Fruit fly (Drosophila melanogaster) whole organism, embryonic: ENCODE data around the gene CG10752.

ENCODE experiments used
- CG10366 ChIP-seq: fragments of 200-800 bp; sonication (Bioruptor generic); IDR thresholded peaks from 2 replicates; pipeline ENCODE4 v1.3.6; 2022; ENCODE audit warnings: missing biosample characterization, missing genetic modification characterization
- CG10979 ChIP-seq: fragments of 200-800 bp; sonication (Bioruptor generic); optimal IDR thresholded peaks from 2 replicates; lab custom pipeline; 2018; ENCODE audit warnings: missing biosample characterization, mild to moderate bottlenecking, missing genetic modification characterization, moderate library complexity
- CG11093 ChIP-seq: fragments of 200-800 bp; sonication (Bioruptor generic); IDR thresholded peaks from 3 replicates; pipeline ENCODE4 v1.3.6; 2022; ENCODE audit warnings: missing biosample characterization, missing genetic modification characterization
- CG11398 ChIP-seq: fragments of 200-800 bp; sonication (Bioruptor generic); optimal IDR thresholded peaks from 2 replicates; lab custom pipeline; 2016; ENCODE audit warnings: missing biosample characterization, missing genetic modification characterization
- CG12155 ChIP-seq: fragments of 200-800 bp; sonication (Bioruptor generic); optimal IDR thresholded peaks from 3 replicates; lab custom pipeline; 2016; ENCODE audit warnings: missing biosample characterization, missing genetic modification characterization
- CG3065 ChIP-seq: fragments of 200-800 bp; sonication (Bioruptor generic); optimal IDR thresholded peaks from 2 replicates; lab custom pipeline; 2016; ENCODE audit warnings: missing biosample characterization, missing genetic modification characterization
- CG31365 ChIP-seq: fragments of 200-800 bp; sonication (Bioruptor generic); optimal IDR thresholded peaks from 2 replicates; lab custom pipeline; 2018; ENCODE audit warnings: missing biosample characterization, mild to moderate bottlenecking, missing genetic modification characterization
- CG42726 ChIP-seq: fragments of 200-800 bp; sonication (Bioruptor generic); IDR thresholded peaks from 2 replicates; pipeline ENCODE4 v1.3.6; 2022; ENCODE audit warnings: missing biosample characterization, missing genetic modification characterization; ENCODE audit not compliant: partially characterized antibody
- CG43689 ChIP-seq: fragments of 200-800 bp; sonication (Bioruptor generic); IDR thresholded peaks from 2 replicates; pipeline ENCODE4 v1.3.6; 2022; ENCODE audit warnings: missing biosample characterization, missing genetic modification characterization
- CG6272 ChIP-seq: fragments of 200-800 bp; sonication (Bioruptor generic); IDR thresholded peaks from 2 replicates; pipeline ENCODE4 v1.3.6; 2022; ENCODE audit warnings: missing biosample characterization, missing genetic modification characterization
- CG6765 ChIP-seq: fragments of 200-800 bp; sonication (Bioruptor generic); optimal IDR thresholded peaks from 3 replicates; lab custom pipeline; 2017; ENCODE audit warnings: missing biosample characterization, mild to moderate bottlenecking, missing genetic modification characterization
- CG8290 ChIP-seq, 3 experiments: fragments of 200-800 bp; sonication (Bioruptor generic); optimal IDR thresholded peaks; 2 replicates each; lab custom pipeline; 2016 to 2019; ENCODE audit warnings: missing biosample characterization in 3 of 3, missing genetic modification characterization in 3 of 3, mild to moderate bottlenecking in 2 of 3, moderate library complexity in 1 of 3
- CG8924 ChIP-seq: fragments of 200-800 bp; optimal IDR thresholded peaks from 3 replicates; lab custom pipeline; 2019; ENCODE audit warnings: missing biosample characterization, mild to moderate bottlenecking, missing genetic modification characterization, moderate library complexity
- CG9215 ChIP-seq: fragments of 200-800 bp; sonication (Bioruptor generic); IDR thresholded peaks from 2 replicates; pipeline ENCODE4 v1.3.6; 2022; ENCODE audit warnings: missing biosample characterization, missing genetic modification characterization
- CG9727 ChIP-seq: fragments of 200-800 bp; sonication (Bioruptor generic); optimal IDR thresholded peaks from 3 replicates; lab custom pipeline; 2017; ENCODE audit warnings: missing biosample characterization, mild to moderate bottlenecking, missing genetic modification characterization
- CHES-1-like ChIP-seq: fragments of 200-800 bp; sonication (Bioruptor generic); optimal IDR thresholded peaks from 2 replicates; lab custom pipeline; 2016; ENCODE audit warnings: missing biosample characterization, missing genetic modification characterization
- Dek ChIP-seq: fragments of 200-800 bp; sonication (Bioruptor generic); optimal IDR thresholded peaks from 3 replicates; lab custom pipeline; 2019; ENCODE audit warnings: missing biosample characterization, mild to moderate bottlenecking, missing genetic modification characterization, moderate library complexity
- HLHmδ ChIP-seq: fragments of 200-800 bp; sonication (Bioruptor generic); optimal IDR thresholded peaks from 2 replicates; lab custom pipeline; 2018; ENCODE audit warnings: missing biosample characterization, mild to moderate bottlenecking, missing genetic modification characterization, moderate library complexity
- Hand ChIP-seq: fragments of 200-800 bp; sonication (Bioruptor generic); optimal IDR thresholded peaks from 2 replicates; lab custom pipeline; 2017; ENCODE audit warnings: mild to moderate bottlenecking, missing biosample characterization, missing genetic modification reagents, missing genetic modification characterization
- Lim3 ChIP-seq: fragments of 200-800 bp; sonication (Bioruptor generic); IDR thresholded peaks from 2 replicates; pipeline ENCODE4 v1.3.6; 2022; ENCODE audit warnings: missing biosample characterization, missing genetic modification characterization
- NK7.1 ChIP-seq: fragments of 200-800 bp; sonication (Bioruptor generic); optimal IDR thresholded peaks from 3 replicates; lab custom pipeline; 2016; ENCODE audit warnings: missing biosample characterization, missing genetic modification characterization
- Oli ChIP-seq: fragments of 200-800 bp; sonication (Bioruptor generic); optimal IDR thresholded peaks from 2 replicates; lab custom pipeline; 2018; ENCODE audit warnings: missing biosample characterization, mild to moderate bottlenecking, missing genetic modification characterization, moderate library complexity
- Sin3A ChIP-seq: fragments of >200 bp; optimal IDR thresholded peaks from 2 replicates; lab custom pipeline; 2018
- Usf ChIP-seq: fragments of 200-800 bp; sonication (Bioruptor generic); optimal IDR thresholded peaks from 2 replicates; lab custom pipeline; 2017; ENCODE audit warnings: missing genotype, missing biosample characterization, missing genetic modification characterization
- amos ChIP-seq: fragments of 200-800 bp; sonication (Bioruptor generic); IDR thresholded peaks from 2 replicates; pipeline ENCODE4 v1.3.6; 2022; ENCODE audit warnings: missing biosample characterization, missing genetic modification characterization; ENCODE audit not compliant: partially characterized antibody
- aop ChIP-seq: fragments of 200-800 bp; sonication (Bioruptor generic); IDR thresholded peaks from 2 replicates; pipeline ENCODE4 v1.3.6; 2022; ENCODE audit warnings: missing biosample characterization, missing genetic modification characterization
- ara ChIP-seq: fragments of 200-800 bp; sonication (Bioruptor generic); IDR thresholded peaks from 2 replicates; pipeline ENCODE4 v1.3.6; 2022; ENCODE audit warnings: missing biosample characterization, missing genetic modification characterization
- ato ChIP-seq: fragments of 200-800 bp; sonication (Bioruptor generic); IDR thresholded peaks from 2 replicates; pipeline ENCODE4 v1.3.6; 2022; ENCODE audit warnings: missing biosample characterization, missing genetic modification characterization; ENCODE audit not compliant: partially characterized antibody
- chif ChIP-seq, 2 experiments: fragments of 200-800 bp; sonication (Bioruptor generic); optimal IDR thresholded peaks; 3 replicates each; lab custom pipeline; 2016; ENCODE audit warnings: missing biosample characterization in 2 of 2, missing genetic modification characterization in 2 of 2
- croc ChIP-seq: fragments of 200-800 bp; sonication (Bioruptor generic); conservative IDR thresholded peaks from 3 replicates; pipeline ENCODE4 v1.3.6; 2022; ENCODE audit warnings: missing biosample characterization, missing genetic modification characterization
- cwo ChIP-seq: fragments of 200-800 bp; sonication (Bioruptor generic); optimal IDR thresholded peaks from 3 replicates; lab custom pipeline; 2017; ENCODE audit warnings: missing biosample characterization, missing genetic modification characterization, mild to moderate bottlenecking, moderate library complexity, missing genetic modification reagents
- da ChIP-seq: fragments of 200-800 bp; sonication (Bioruptor generic); optimal IDR thresholded peaks from 2 replicates; lab custom pipeline; 2016; ENCODE audit warnings: missing biosample characterization, missing genetic modification characterization
- ewg ChIP-seq: fragments of 200-800 bp; sonication (Bioruptor generic); optimal IDR thresholded peaks from 3 replicates; lab custom pipeline; 2017; ENCODE audit warnings: mild to moderate bottlenecking, missing biosample characterization, missing genetic modification reagents, missing genetic modification characterization
- jigr1 ChIP-seq: fragments of 200-800 bp; sonication (Bioruptor generic); IDR thresholded peaks from 3 replicates; pipeline ENCODE4 v1.3.6; 2022; ENCODE audit warnings: missing biosample characterization, missing genetic modification characterization
- jing ChIP-seq: fragments of 200-800 bp; sonication (Bioruptor generic); optimal IDR thresholded peaks from 2 replicates; lab custom pipeline; 2018; ENCODE audit warnings: missing biosample characterization, mild to moderate bottlenecking, missing genetic modification characterization
- jumu ChIP-seq: fragments of 200-800 bp; sonication (Bioruptor generic); optimal IDR thresholded peaks from 3 replicates; lab custom pipeline; 2016; ENCODE audit warnings: missing biosample characterization, missing genetic modification characterization
- lmd ChIP-seq: fragments of 200-800 bp; sonication (Bioruptor generic); IDR thresholded peaks from 2 replicates; pipeline ENCODE4 v1.3.6; 2022; ENCODE audit warnings: missing biosample characterization, missing genetic modification characterization
- lola ChIP-seq, 3 experiments: fragments of >200 bp in 2 of 3; fragments of 200-800 bp in 1 of 3; sonication (Bioruptor generic) in 1 of 3; optimal IDR thresholded peaks; 2 replicates each; lab custom pipeline; 2017 to 2019; ENCODE audit warnings: missing biosample characterization in 3 of 3, missing genetic modification characterization in 3 of 3, mild to moderate bottlenecking in 1 of 3, moderate library complexity in 1 of 3
- luna ChIP-seq: fragments of 200-800 bp; sonication (Bioruptor generic); optimal IDR thresholded peaks from 2 replicates; lab custom pipeline; 2016; ENCODE audit warnings: missing biosample characterization, missing genetic modification characterization
- onecut ChIP-seq: fragments of 200-800 bp; sonication (Bioruptor generic); IDR thresholded peaks from 2 replicates; pipeline ENCODE4 v1.3.6; 2022; ENCODE audit warnings: missing biosample characterization, missing genetic modification characterization
- p53 ChIP-seq: fragments of 200-800 bp; sonication (Bioruptor generic); optimal IDR thresholded peaks from 2 replicates; lab custom pipeline; 2016; ENCODE audit warnings: missing biosample characterization, missing genetic modification characterization
- pho ChIP-seq: fragments of 200-800 bp; sonication (Bioruptor generic); optimal IDR thresholded peaks from 2 replicates; lab custom pipeline; 2016; ENCODE audit warnings: missing biosample characterization, missing genetic modification characterization
- ranshi ChIP-seq: fragments of 200-800 bp; sonication (Bioruptor generic); IDR thresholded peaks from 2 replicates; pipeline ENCODE4 v1.3.6; 2022; ENCODE audit warnings: missing biosample characterization, missing genetic modification characterization
- sc ChIP-seq, 3 experiments: fragments of >200 bp in 2 of 3; fragments of 200-800 bp in 1 of 3; sonication (Bioruptor generic) in 1 of 3; optimal IDR thresholded peaks; 2 replicates in 2 of 3; 3 replicates in 1 of 3; lab custom pipeline; 2017; ENCODE audit warnings: mild to moderate bottlenecking in 1 of 3, missing biosample characterization in 1 of 3, missing genetic modification characterization in 1 of 3, missing genetic modification reagents in 1 of 3
- sob ChIP-seq: fragments of 200-800 bp; sonication (Bioruptor generic); IDR thresholded peaks from 2 replicates; pipeline ENCODE4 v1.3.6; 2022; ENCODE audit warnings: missing biosample characterization, missing genetic modification characterization
- sqz ChIP-seq: fragments of 200-800 bp; sonication (Bioruptor generic); optimal IDR thresholded peaks from 3 replicates; lab custom pipeline; 2018; ENCODE audit warnings: missing biosample characterization, mild to moderate bottlenecking, missing genetic modification characterization
- trh ChIP-seq: fragments of 200-800 bp; sonication (Bioruptor generic); optimal IDR thresholded peaks from 2 replicates; lab custom pipeline; 2016; ENCODE audit warnings: missing biosample characterization, missing genetic modification characterization
- vfl ChIP-seq: fragments of 200-800 bp; sonication (Bioruptor generic); optimal IDR thresholded peaks from 2 replicates; lab custom pipeline; 2016; ENCODE audit warnings: missing biosample characterization, missing genetic modification characterization
- yki ChIP-seq: fragments of >200 bp; optimal IDR thresholded peaks from 3 replicates; lab custom pipeline; 2018

CG10752 gene

DNA sequence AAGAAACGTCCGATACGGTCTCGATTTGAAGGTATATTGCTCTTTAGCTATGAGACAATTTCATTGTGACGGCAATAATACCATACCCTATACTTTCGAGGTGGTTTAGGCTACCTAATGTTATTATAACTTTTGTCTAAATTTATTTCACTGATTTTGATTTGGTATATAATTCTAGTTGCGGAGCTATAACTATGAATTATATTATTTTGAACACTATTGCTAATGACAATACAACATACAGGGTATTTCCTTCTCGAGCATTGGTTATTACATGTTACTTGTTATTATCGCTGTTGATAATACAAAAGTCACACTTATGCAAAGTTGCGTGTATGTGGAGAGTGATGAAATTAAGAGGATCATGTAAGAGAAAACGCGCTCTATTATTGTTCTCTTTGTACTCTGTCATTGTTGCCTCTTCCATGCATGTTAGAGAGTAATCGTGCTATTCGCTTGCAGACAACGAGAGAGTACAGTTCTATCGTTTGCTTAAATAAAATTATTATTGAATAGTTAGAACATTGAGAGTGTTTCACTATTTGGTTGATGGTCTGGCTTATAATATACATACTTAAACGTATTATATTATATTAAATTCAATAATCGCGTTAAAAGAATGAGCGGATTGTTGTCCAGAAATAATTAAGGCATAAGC, 40.7 kb downstream of the CG10752 start, which contains the start of gene CG32115 (continued):
- TF ChIP-seq Dek (tag; lab: Kevin White, UChicago): peak; percentile 95
- peak; percentile 91 for TF ChIP-seq CG9727 (GFP tag; lab: Kevin White, UChicago)
- peak; percentile 68 for TF ChIP-seq CG11398 (GFP tag; lab: Kevin White, UChicago)
- no peak for TF ChIP-seq sc (optimal IDR thresholded peaks at IDR 0.05; lab: Kevin White, UChicago)
- TF ChIP-seq sc (GFP tag; optimal IDR thresholded peaks at IDR 0.05; lab: Kevin White, UChicago): peak; percentile 82
- peak; percentile 87 for TF ChIP-seq vfl
- TF ChIP-seq aop (GFP tag; lab: Robert Waterston, UW): peak; percentile 66
- peak; percentile 89 to 93 for TF ChIP-seq chif (GFP tag; optimal IDR thresholded peaks at IDR 0.05; lab: Kevin White, UChicago)
- TF ChIP-seq trh: peak; percentile 85
- TF ChIP-seq CG8290 (GFP tag; optimal IDR thresholded peaks at IDR 0.05; lab: Kevin White, UChicago): peak; percentile 71
- peak in 1 of 2 experiments; percentile 98 for TF ChIP-seq CG8290 (tag; optimal IDR thresholded peaks at IDR 0.05; lab: Kevin White, UChicago)
- TF ChIP-seq sob (GFP tag; lab: Robert Waterston, UW): peak; percentile 98
- TF ChIP-seq yki (lab: Kevin White, UChicago): no peak
- peak; percentile 89 for TF ChIP-seq croc (GFP tag; lab: Robert Waterston, UW)
- peak; percentile 93 for TF ChIP-seq CG9215 (GFP tag; lab: Robert Waterston, UW)
- peak; percentile 97 for TF ChIP-seq lmd (GFP tag; lab: Robert Waterston, UW)
- TF ChIP-seq da (GFP tag; lab: Kevin White, UChicago): peak; percentile 61
- TF ChIP-seq CG10366: peak; percentile 95
- TF ChIP-seq ato: no peak
- TF ChIP-seq Sin3A (lab: Kevin White, UChicago): no peak
- peak; percentile 81; the same call in 2 of the 3 replicates for TF ChIP-seq jigr1 (GFP tag; lab: Robert Waterston, UW)
- peak; percentile 76 for TF ChIP-seq jumu (GFP tag; lab: Kevin White, UChicago)
- TF ChIP-seq cwo: peak; percentile 93
- TF ChIP-seq CG3065 (GFP tag; lab: Kevin White, UChicago): peak; percentile 71
- TF ChIP-seq ara (GFP tag; lab: Robert Waterston, UW): peak; percentile 94
- peak; percentile 89 for TF ChIP-seq jing (GFP tag; lab: Kevin White, UChicago)
- TF ChIP-seq amos (GFP tag; lab: Robert Waterston, UW): no peak
- peak; percentile 82 for TF ChIP-seq Hand
- TF ChIP-seq CG8924: peak; percentile 95
- peak; percentile 87 for TF ChIP-seq CHES-1-like
- TF ChIP-seq sqz (GFP tag; lab: Kevin White, UChicago): no peak
- no peak for TF ChIP-seq CG10979 (tag; lab: Kevin White, UChicago)
- TF ChIP-seq lola (GFP tag; optimal IDR thresholded peaks at IDR 0.05; lab: Kevin White, UChicago): no peak
- peak; percentile 80 for TF ChIP-seq Lim3 (GFP tag; lab: Robert Waterston, UW)
- TF ChIP-seq CG42726 (GFP tag; lab: Robert Waterston, UW): no peak
- peak; percentile 83 for TF ChIP-seq Usf (GFP tag; lab: Kevin White, UChicago)
- no peak for TF ChIP-seq HLHmδ (GFP tag; lab: Kevin White, UChicago)
- TF ChIP-seq CG43689 (GFP tag; lab: Robert Waterston, UW): peak; percentile 82
- TF ChIP-seq Oli (tag; lab: Kevin White, UChicago): peak; percentile 95
- peak; percentile 43 for TF ChIP-seq p53
- peak; percentile 85 for TF ChIP-seq CG6765
- TF ChIP-seq CG11093 (GFP tag; lab: Robert Waterston, UW): peak; percentile 92
- TF ChIP-seq CG12155 (GFP tag; lab: Kevin White, UChicago): peak; percentile 92
- peak; percentile 93 for TF ChIP-seq CG6272 (GFP tag; lab: Robert Waterston, UW)
- TF ChIP-seq ranshi (GFP tag; lab: Robert Waterston, UW): peak; percentile 95
- TF ChIP-seq NK7.1 (GFP tag; lab: Kevin White, UChicago): peak; percentile 82
- peak; percentile 85 for TF ChIP-seq onecut
- peak; percentile 92 for TF ChIP-seq pho (GFP tag; lab: Kevin White, UChicago)
- TF ChIP-seq CG31365 (tag; lab: Kevin White, UChicago): peak; percentile 79
- TF ChIP-seq ewg (GFP tag; lab: Kevin White, UChicago): peak; percentile 84
- peak; percentile 91 for TF ChIP-seq luna (GFP tag; lab: Kevin White, UChicago)
